Worm (Caenorhabditis elegans) whole organism, early embryonic: ENCODE measurements around the gene cec-3.

Experiments used
- scrt-1 ChIP-seq: fragments of 200-800 bp; sonication (Bioruptor generic); IDR thresholded peaks from 2 replicates; pipeline ENCODE4 v1.3.6; 2022; ENCODE audit warnings: missing genetic modification characterization, missing compliant biosample characterization

The cec-3 gene

ce11 chrII:7806054-7806453, 51.3 kb downstream of the cec-3 start:
- no peak for TF ChIP-seq scrt-1 (GFP tag; lab: Robert Waterston, UW)
